Comparison of ENCODE assay signal across 3 fruit fly cellular contexts in genomic region chr3L:20129032-20129431, dm6.
TF ChIP-seq lines count a peak whose summit lies in the region.

Gene gig, plus strand, starts transcription at chr3L:20129181.

- no peak for TF ChIP-seq CTCF in whole organism, embryonic (GFP tag; optimal IDR thresholded peaks at IDR 0.05; lab: Kevin White, UChicago)

TF ChIP-seq in whole organism, adult, 20 proteins besides CTCF, POLR2A, EP300 and RAD21:
- TF ChIP-seq bab1 (GFP tag; optimal IDR thresholded peaks at IDR 0.05; lab: Kevin White, UChicago) (peak; percentile 11), CG7101 (tag; optimal IDR thresholded peaks at IDR 0.05; lab: Kevin White, UChicago) (no peak), cnc (optimal IDR thresholded peaks at IDR 0.05; lab: Kevin White, UChicago) (no peak), CG5204 (GFP tag; optimal IDR thresholded peaks at IDR 0.05; lab: Kevin White, UChicago) (no peak)

TF ChIP-seq in whole organism, embryonic, 481 proteins besides CTCF, POLR2A, EP300 and RAD21 (continues in another document):
- TF ChIP-seq hkb (optimal IDR thresholded peaks at IDR 0.05; lab: Kevin White, UChicago) (no peak), hkb (GFP tag; IDR thresholded peaks at IDR 0.05; lab: Robert Waterston, UW) (no peak), CkIIα-i1 (GFP tag; IDR thresholded peaks at IDR 0.05; lab: Robert Waterston, UW) (no peak), Dip2 (GFP tag; IDR thresholded peaks at IDR 0.05; lab: Robert Waterston, UW) (no peak), tin (GFP tag; optimal IDR thresholded peaks at IDR 0.05; lab: Kevin White, UChicago) (no peak), so (GFP tag; IDR thresholded peaks at IDR 0.05; lab: Robert Waterston, UW) (no peak), CG12299 (tag; optimal IDR thresholded peaks at IDR 0.05; lab: Kevin White, UChicago) (no peak), CG7556 (GFP tag; optimal IDR thresholded peaks at IDR 0.05; lab: Kevin White, UChicago) (no peak), Dll (GFP tag; IDR thresholded peaks at IDR 0.05; lab: Robert Waterston, UW; ENCODE audit: partially characterized antibody) (0 out of 4 replicates have a peak, but pooled peaks have one; percentile 31), HLH3B (GFP tag; IDR thresholded peaks at IDR 0.05; lab: Robert Waterston, UW) (no peak), CoRest (tag; optimal IDR thresholded peaks at IDR 0.05; lab: Kevin White, UChicago) (no peak), CG15514 (GFP tag; optimal IDR thresholded peaks at IDR 0.05; lab: Kevin White, UChicago) (peak; percentile 70), Atf6 (GFP tag; IDR thresholded peaks at IDR 0.05; lab: Robert Waterston, UW) (no peak), crp (GFP tag; optimal IDR thresholded peaks at IDR 0.05; lab: Kevin White, UChicago) (peak; percentile 16 to 89), CG10366 (GFP tag; IDR thresholded peaks at IDR 0.05; lab: Robert Waterston, UW) (no peak), sqz (GFP tag; optimal IDR thresholded peaks at IDR 0.05; lab: Kevin White, UChicago) (no peak), chinmo (GFP tag; IDR thresholded peaks at IDR 0.05; lab: Robert Waterston, UW; ENCODE audit: partially characterized antibody) (no peak), TFAM (GFP tag; optimal IDR thresholded peaks at IDR 0.05; lab: Kevin White, UChicago) (no peak), Sin3A (optimal IDR thresholded peaks at IDR 0.05; lab: Kevin White, UChicago) (peak; percentile 7), CG10267 (tag; optimal IDR thresholded peaks at IDR 0.05; lab: Kevin White, UChicago) (no peak), chm (GFP tag; IDR thresholded peaks at IDR 0.05; lab: Robert Waterston, UW) (no peak), Dref (GFP tag; IDR thresholded peaks at IDR 0.05; lab: Robert Waterston, UW) (no peak), CG14965 (GFP tag; optimal IDR thresholded peaks at IDR 0.05; lab: Kevin White, UChicago; ENCODE audit: borderline replicate concordance) (no peak), Lhr (GFP tag; optimal IDR thresholded peaks at IDR 0.05; lab: Kevin White, UChicago) (no peak), CG1792 (GFP tag; optimal IDR thresholded peaks at IDR 0.05; lab: Kevin White, UChicago) (no peak), E2f2 (GFP tag; IDR thresholded peaks at IDR 0.05; lab: Robert Waterston, UW) (peak; percentile 91), Atf-2 (GFP tag; optimal IDR thresholded peaks at IDR 0.05; lab: Kevin White, UChicago) (no peak), CG13287 (GFP tag; IDR thresholded peaks at IDR 0.05; lab: Robert Waterston, UW; ENCODE audit: partially characterized antibody) (peak; percentile 19; the same call in 1 of the 2 replicates), gro (GFP tag; optimal IDR thresholded peaks at IDR 0.05; lab: Kevin White, UChicago) (no peak), bbx (GFP tag; IDR thresholded peaks at IDR 0.05; lab: Robert Waterston, UW; ENCODE audit: partially characterized antibody) (peak; percentile 45), CG11093 (GFP tag; IDR thresholded peaks at IDR 0.05; lab: Robert Waterston, UW) (no peak), CG17829 (tag; optimal IDR thresholded peaks at IDR 0.05; lab: Kevin White, UChicago) (no peak), CG8924 (tag; optimal IDR thresholded peaks at IDR 0.05; lab: Kevin White, UChicago) (no peak), Rfx (GFP tag; IDR thresholded peaks at IDR 0.05; lab: Robert Waterston, UW) (no peak), CG12236 (GFP tag; optimal IDR thresholded peaks at IDR 0.05; lab: Kevin White, UChicago) (no peak), CG17186 (GFP tag; optimal IDR thresholded peaks at IDR 0.05; lab: Kevin White, UChicago) (no peak), CG1832 (GFP tag; optimal IDR thresholded peaks at IDR 0.05; lab: Kevin White, UChicago) (no peak), MBD-R2 (GFP tag; IDR thresholded peaks at IDR 0.05; lab: Robert Waterston, UW) (peak; percentile 91), CG10431 (GFP tag; optimal IDR thresholded peaks at IDR 0.05; lab: Kevin White, UChicago) (no peak), p53 (GFP tag; optimal IDR thresholded peaks at IDR 0.05; lab: Kevin White, UChicago) (no peak), CG14441 (GFP tag; IDR thresholded peaks at IDR 0.05; lab: Robert Waterston, UW) (no peak), bsh (GFP tag; optimal IDR thresholded peaks at IDR 0.05; lab: Kevin White, UChicago) (no peak), dm (GFP tag; optimal IDR thresholded peaks at IDR 0.05; lab: Kevin White, UChicago) (no peak), CG5953 (GFP tag; IDR thresholded peaks at IDR 0.05; lab: Robert Waterston, UW) (no peak), CG31365 (tag; optimal IDR thresholded peaks at IDR 0.05; lab: Kevin White, UChicago) (no peak)

TF ChIP-seq in whole organism, wandering third instar larva, 38 proteins besides CTCF, POLR2A, EP300 and RAD21:
- TF ChIP-seq Dfd (GFP tag; optimal IDR thresholded peaks at IDR 0.05; lab: Kevin White, UChicago) (no peak), Rel (GFP tag; optimal IDR thresholded peaks at IDR 0.05; lab: Kevin White, UChicago) (no peak), Rel (tag; optimal IDR thresholded peaks at IDR 0.05; lab: Kevin White, UChicago) (peak; percentile 91)
